Fruit fly (Drosophila melanogaster): ENCODE measurements around the gene CG45072.

DNA sequence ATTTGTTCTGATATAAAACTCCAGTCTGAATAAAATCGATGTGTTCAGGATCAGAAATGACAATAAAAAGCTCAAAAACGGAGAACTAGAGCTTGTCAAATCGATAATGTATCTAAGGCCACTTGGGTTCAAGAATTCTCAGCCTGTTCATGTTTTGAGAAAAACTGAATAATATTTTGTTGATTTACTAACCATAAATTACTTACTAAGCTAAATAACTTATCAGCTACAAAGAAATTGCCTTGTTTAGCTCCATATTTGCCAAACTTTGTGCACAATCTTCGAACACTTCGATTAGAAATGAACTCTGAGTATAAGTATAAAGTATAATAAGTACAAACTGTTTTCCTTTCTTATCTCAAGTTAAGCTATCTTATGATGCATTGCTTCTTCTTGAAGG is 9.2 kb upstream of the CG45072 start, which contains the start of gene CG31029:
- TF ChIP-seq CG8301 (tag; optimal IDR thresholded peaks at IDR 0.05) = no peak
- TF ChIP-seq rn (GFP tag; IDR thresholded peaks at IDR 0.05) = no peak
- no peak for TF ChIP-seq CG10348 (GFP tag; IDR thresholded peaks at IDR 0.05)
